Worm (Caenorhabditis elegans) whole organism, early embryonic: ENCODE results near the gene Y42H9AR.2.

Experiments used
- B0310.2 ChIP-seq: sonication (generic microtip); optimal IDR thresholded peaks from 2 replicates; lab custom pipeline; 2016; ENCODE audit warnings: mild to moderate bottlenecking, missing genetic modification characterization, missing compliant biosample characterization
- F13C5.2 ChIP-seq: sonication (generic microtip); optimal IDR thresholded peaks from 2 replicates; lab custom pipeline; 2017; ENCODE audit warnings: mild to moderate bottlenecking, missing genetic modification characterization, inconsistent platforms, missing compliant biosample characterization
- aly-1 ChIP-seq: sonication (generic microtip); optimal IDR thresholded peaks from 2 replicates; lab custom pipeline; 2016; ENCODE audit warnings: missing genetic modification characterization, missing compliant biosample characterization
- ama-1 ChIP-seq: fragments of 150-350 bp; optimal IDR thresholded peaks from 2 replicates; lab custom pipeline; 2014
- ceh-13 ChIP-seq: fragments of 200-800 bp; sonication (Bioruptor generic); optimal IDR thresholded peaks from 2 replicates; lab custom pipeline; 2018; ENCODE audit warnings: mild to moderate bottlenecking, missing genetic modification characterization, missing compliant biosample characterization
- ceh-36 ChIP-seq: sonication (generic microtip); optimal IDR thresholded peaks from 2 replicates; lab custom pipeline; 2016; ENCODE audit warnings: missing genetic modification characterization, inconsistent platforms, missing compliant biosample characterization
- ets-7 ChIP-seq: sonication (generic microtip); optimal IDR thresholded peaks from 2 replicates; lab custom pipeline; 2016; ENCODE audit warnings: missing genotype, missing genetic modification characterization, missing compliant biosample characterization
- flt-1 ChIP-seq: fragments of 200-800 bp; sonication (Bioruptor generic); IDR thresholded peaks from 2 replicates; pipeline ENCODE4 v1.3.6; 2022; ENCODE audit warnings: missing genetic modification characterization, missing compliant biosample characterization
- hmbx-1 ChIP-seq: sonication (generic microtip); optimal IDR thresholded peaks from 2 replicates; lab custom pipeline; 2016; ENCODE audit warnings: mild to moderate bottlenecking, missing genetic modification characterization, missing compliant biosample characterization
- hmg-4 ChIP-seq: fragments of 200-800 bp; sonication (Bioruptor generic); optimal IDR thresholded peaks from 2 replicates; lab custom pipeline; 2018; ENCODE audit warnings: mild to moderate bottlenecking, missing genetic modification characterization, missing compliant biosample characterization
- hnd-1 ChIP-seq: sonication (generic microtip); optimal IDR thresholded peaks from 2 replicates; lab custom pipeline; 2016; ENCODE audit warnings: missing genetic modification characterization, missing compliant biosample characterization
- pes-1 ChIP-seq: fragments of 200-800 bp; sonication (Bioruptor generic); IDR thresholded peaks from 2 replicates; pipeline ENCODE4 v1.3.6; 2022; ENCODE audit warnings: missing genetic modification reagents, missing genetic modification characterization, missing compliant biosample characterization
- scrt-1 ChIP-seq: fragments of 200-800 bp; sonication (Bioruptor generic); IDR thresholded peaks from 2 replicates; pipeline ENCODE4 v1.3.6; 2022; ENCODE audit warnings: missing genetic modification characterization, missing compliant biosample characterization
- sea-1 ChIP-seq: fragments of 200-800 bp; sonication (Bioruptor generic); conservative IDR thresholded peaks from 2 replicates; pipeline ENCODE4 v1.3.6; 2022; ENCODE audit warnings: missing genetic modification characterization, missing compliant biosample characterization
- tbx-11 ChIP-seq: fragments of 200-800 bp; sonication (Bioruptor generic); IDR thresholded peaks from 2 replicates; pipeline ENCODE4 v1.3.6; 2022; ENCODE audit warnings: missing genetic modification characterization, missing compliant biosample characterization
- tbx-37 ChIP-seq: fragments of 200-800 bp; sonication (Bioruptor generic); conservative IDR thresholded peaks from 2 replicates; pipeline ENCODE4 v1.3.6; 2022; ENCODE audit warnings: missing genetic modification reagents, missing genetic modification characterization, missing compliant biosample characterization
- tra-4 ChIP-seq: sonication (generic microtip); optimal IDR thresholded peaks from 2 replicates; lab custom pipeline; 2017; ENCODE audit warnings: missing genetic modification characterization, missing compliant biosample characterization

The Y42H9AR.2 gene

ce11 chrIV:8126902-8127301 lies 27.2 kb downstream of the Y42H9AR.2 start, which contains the start of gene ceph-41:
ceph-41 (plus strand) TSS chrIV:8127202.
- TF ChIP-seq flt-1 (GFP tag; lab: Robert Waterston, UW), result no peak
- TF ChIP-seq aly-1 (tag; lab: Kevin White, UChicago), result no peak
- TF ChIP-seq sea-1, result no peak
- no peak for TF ChIP-seq hmg-4 (GFP tag; lab: Kevin White, UChicago)
- no peak for TF ChIP-seq ets-7 (tag; lab: Kevin White, UChicago)
- TF ChIP-seq B0310.2 (tag; lab: Kevin White, UChicago), result no peak
- no peak for TF ChIP-seq tbx-37
- TF ChIP-seq hnd-1, result no peak
- TF ChIP-seq hmbx-1 (tag; lab: Kevin White, UChicago), result no peak
- TF ChIP-seq ceh-13, result no peak
- no peak for TF ChIP-seq tbx-11

ce11 chrIV:8127430-8127829 lies 27.7 kb downstream of the Y42H9AR.2 start:
- no peak for TF ChIP-seq flt-1 (GFP tag; lab: Robert Waterston, UW)
- no peak for TF ChIP-seq tbx-11
- TF ChIP-seq tra-4 (tag; lab: Kevin White, UChicago), result no peak
- TF ChIP-seq F13C5.2 (tag; lab: Kevin White, UChicago), result no peak
- no peak for TF ChIP-seq ama-1
- no peak for TF ChIP-seq ceh-36 (tag; lab: Kevin White, UChicago)
- no peak for TF ChIP-seq hnd-1

- no peak for TF ChIP-seq aly-1 (tag; lab: Kevin White, UChicago)
- TF ChIP-seq B0310.2 (tag; lab: Kevin White, UChicago), result no peak
- no peak for TF ChIP-seq tbx-11
- no peak for TF ChIP-seq tbx-37
- TF ChIP-seq ceh-36 (tag; lab: Kevin White, UChicago), result no peak
- TF ChIP-seq tra-4 (tag; lab: Kevin White, UChicago), result no peak
- TF ChIP-seq scrt-1 (GFP tag; lab: Robert Waterston, UW), result no peak
These were observed 30.5 kb downstream of the Y42H9AR.2 start, which contains the start of the genes ndub-11 and moc-3 for ce11 chrIV:8130131-8130611. ndub-11 (minus strand) TSS chrIV:8130231. moc-3 (plus strand) TSS chrIV:8130561.

- no peak for TF ChIP-seq pes-1
- TF ChIP-seq tra-4 (tag; lab: Kevin White, UChicago), result no peak
- TF ChIP-seq scrt-1 (GFP tag; lab: Robert Waterston, UW), result no peak
- TF ChIP-seq F13C5.2 (tag; lab: Kevin White, UChicago), result no peak
- TF ChIP-seq aly-1 (tag; lab: Kevin White, UChicago), result no peak
- TF ChIP-seq hmbx-1 (tag; lab: Kevin White, UChicago), result no peak
These were observed 33.8 kb downstream of the Y42H9AR.2 start, which contains the start of gene sph-1 for ce11 chrIV:8133536-8133935. sph-1 (minus strand) TSS chrIV:8133558.

- TF ChIP-seq flt-1 (GFP tag; lab: Robert Waterston, UW) (no peak), F13C5.2 (tag; lab: Kevin White, UChicago) (peak; percentile 55)
These were observed 36.4 kb downstream of the Y42H9AR.2 start, which contains the start of the genes isp-1 and islo-1 for ce11 chrIV:8136005-8136512. isp-1 (minus strand) TSS chrIV:8136055. islo-1 (plus strand) TSS chrIV:8136389.

- TF ChIP-seq tbx-11, result no peak
- TF ChIP-seq F13C5.2 (tag; lab: Kevin White, UChicago), result no peak
- TF ChIP-seq aly-1 (tag; lab: Kevin White, UChicago), result no peak
- no peak for TF ChIP-seq ama-1
- no peak for TF ChIP-seq flt-1 (GFP tag; lab: Robert Waterston, UW)
- no peak for TF ChIP-seq tbx-37
- TF ChIP-seq scrt-1 (GFP tag; lab: Robert Waterston, UW), result no peak
- TF ChIP-seq ets-7 (tag; lab: Kevin White, UChicago), result no peak
- no peak for TF ChIP-seq sea-1
- TF ChIP-seq ceh-13, result no peak
- no peak for TF ChIP-seq tra-4 (tag; lab: Kevin White, UChicago)
These were observed 36.8 kb downstream of the Y42H9AR.2 start for ce11 chrIV:8136548-8136947.

ce11 chrIV:8138984-8139383 lies 39.3 kb downstream of the Y42H9AR.2 start, which contains the start of gene pmk-3:
pmk-3 (plus strand) TSS chrIV:8139219.
- TF ChIP-seq tbx-11, result no peak
- TF ChIP-seq aly-1 (tag; lab: Kevin White, UChicago), result no peak
- no peak for TF ChIP-seq ama-1
- no peak for TF ChIP-seq F13C5.2 (tag; lab: Kevin White, UChicago)

ce11 chrIV:8142735-8143550 lies 43.2 kb downstream of the Y42H9AR.2 start, which contains the start of gene pmk-2:
pmk-2 (plus strand) TSS chrIV:8143500.
- TF ChIP-seq hmbx-1 (tag; lab: Kevin White, UChicago) (no peak), tra-4 (tag; lab: Kevin White, UChicago) (no peak), scrt-1 (GFP tag; lab: Robert Waterston, UW) (no peak)
